Fruit fly (Drosophila melanogaster): Measurements from ENCODE around the gene comt.

dm6 chrX:13212138-13212481 lies 46.7 kb upstream of the comt start, which contains the start of gene REG:
- TF ChIP-seq Myc (optimal IDR thresholded peaks at IDR 0.05): no peak
- no peak for TF ChIP-seq rgr (GFP tag; optimal IDR thresholded peaks at IDR 0.05)
- no peak for TF ChIP-seq foxo (GFP tag; optimal IDR thresholded peaks at IDR 0.05)
- no peak for TF ChIP-seq br (GFP tag; optimal IDR thresholded peaks at IDR 0.05)
- TF ChIP-seq jim (GFP tag; optimal IDR thresholded peaks at IDR 0.05): no peak
- TF ChIP-seq woc (GFP tag; optimal IDR thresholded peaks at IDR 0.05): no peak
- no peak for TF ChIP-seq Rel (GFP tag; optimal IDR thresholded peaks at IDR 0.05)
- no peak for TF ChIP-seq Rel (tag; optimal IDR thresholded peaks at IDR 0.05)
- TF ChIP-seq tai (GFP tag; optimal IDR thresholded peaks at IDR 0.05): no peak
- TF ChIP-seq Jra (GFP tag; optimal IDR thresholded peaks at IDR 0.05): no peak
- TF ChIP-seq fru (GFP tag; optimal IDR thresholded peaks at IDR 0.05): no peak
- TF ChIP-seq ey (GFP tag; optimal IDR thresholded peaks at IDR 0.05): no peak
- no peak for TF ChIP-seq Abd-B (GFP tag; optimal IDR thresholded peaks at IDR 0.05)
- no peak for TF ChIP-seq usp (GFP tag; optimal IDR thresholded peaks at IDR 0.05)

All from whole organism, wandering third instar larva.